Fruit fly (Drosophila melanogaster): ENCODE results near the gene mei-38.

mei-38 gene

dm6 chrX:1467382-1467592 is 9.6 kb upstream of the mei-38 start, which contains the start of gene CG14778:
TSS of gene CG14778 (plus strand) at chrX:1467493.
- no peak for TF ChIP-seq Vsx2 (GFP tag; optimal IDR thresholded peaks at IDR 0.05; ENCODE audit: partially characterized antibody)
- no peak for TF ChIP-seq dmrt93B (GFP tag; optimal IDR thresholded peaks at IDR 0.05)
- no peak for TF ChIP-seq pan (optimal IDR thresholded peaks at IDR 0.05)
- no peak for TF ChIP-seq psq (GFP tag; optimal IDR thresholded peaks at IDR 0.05)
- no peak for TF ChIP-seq sage (GFP tag; optimal IDR thresholded peaks at IDR 0.05)
- TF ChIP-seq fru (GFP tag; optimal IDR thresholded peaks at IDR 0.05): no peak
- TF ChIP-seq Mio (GFP tag; optimal IDR thresholded peaks at IDR 0.05): no peak
- no peak for TF ChIP-seq CrebA (GFP tag; optimal IDR thresholded peaks at IDR 0.05; ENCODE audit: borderline replicate concordance)
- TF ChIP-seq dl (GFP tag; optimal IDR thresholded peaks at IDR 0.05; ENCODE audit: insufficient read depth in 1 of 2, partially characterized antibody in 2 of 2): no peak
- no peak for TF ChIP-seq OdsH (GFP tag; optimal IDR thresholded peaks at IDR 0.05)
- TF ChIP-seq ey (GFP tag; optimal IDR thresholded peaks at IDR 0.05): no peak
- no peak for TF ChIP-seq N (GFP tag; optimal IDR thresholded peaks at IDR 0.05)
- no peak for TF ChIP-seq foxo (GFP tag; optimal IDR thresholded peaks at IDR 0.05)
- TF ChIP-seq Sp1 (GFP tag; optimal IDR thresholded peaks at IDR 0.05): no peak
- TF ChIP-seq Rel (GFP tag; optimal IDR thresholded peaks at IDR 0.05): no peak
- no peak for TF ChIP-seq Rel (tag; optimal IDR thresholded peaks at IDR 0.05)
- TF ChIP-seq GATAd (GFP tag; optimal IDR thresholded peaks at IDR 0.05): no peak

- TF ChIP-seq sage (GFP tag; optimal IDR thresholded peaks at IDR 0.05) (no peak), Vsx2 (GFP tag; optimal IDR thresholded peaks at IDR 0.05; ENCODE audit: partially characterized antibody) (no peak), brk (GFP tag; optimal IDR thresholded peaks at IDR 0.05) (no peak), Hr78 (GFP tag; optimal IDR thresholded peaks at IDR 0.05) (no peak), CG9705 (GFP tag; optimal IDR thresholded peaks at IDR 0.05) (no peak), ey (GFP tag; optimal IDR thresholded peaks at IDR 0.05) (no peak), Dif (GFP tag; optimal IDR thresholded peaks at IDR 0.05; ENCODE audit: partially characterized antibody) (no peak), sv (GFP tag; optimal IDR thresholded peaks at IDR 0.05) (no peak), br (GFP tag; optimal IDR thresholded peaks at IDR 0.05) (no peak), HLH106 (tag; optimal IDR thresholded peaks at IDR 0.05) (no peak), dl (GFP tag; optimal IDR thresholded peaks at IDR 0.05; ENCODE audit: insufficient read depth in 1 of 2, partially characterized antibody in 2 of 2) (no peak), CG32264 (GFP tag; optimal IDR thresholded peaks at IDR 0.05) (no peak), N (GFP tag; optimal IDR thresholded peaks at IDR 0.05) (no peak), woc (GFP tag; optimal IDR thresholded peaks at IDR 0.05) (no peak), Mio (GFP tag; optimal IDR thresholded peaks at IDR 0.05) (no peak)
Observed at dm6 chrX:1469717-1470116, 7.1 kb upstream of the mei-38 start, which contains the start of gene CG32808. TSS of gene CG32808 (minus strand) at chrX:1469817.

dm6 chrX:1470562-1470961 is 6.3 kb upstream of the mei-38 start, which contains the start of gene pck:
TSS of gene pck (plus strand) at chrX:1470666.
- no peak for TF ChIP-seq usp (GFP tag; optimal IDR thresholded peaks at IDR 0.05)
- TF ChIP-seq fru (GFP tag; optimal IDR thresholded peaks at IDR 0.05): peak; percentile 75
- no peak for TF ChIP-seq Abd-B (GFP tag; optimal IDR thresholded peaks at IDR 0.05)
- no peak for TF ChIP-seq jim (GFP tag; optimal IDR thresholded peaks at IDR 0.05)
- TF ChIP-seq lola (GFP tag; optimal IDR thresholded peaks at IDR 0.05): no peak
- peak in 1 of 2 experiments; percentile 83 for TF ChIP-seq foxo (GFP tag; optimal IDR thresholded peaks at IDR 0.05)
- peak; percentile 58 for TF ChIP-seq psq (GFP tag; optimal IDR thresholded peaks at IDR 0.05)
- peak; percentile 39 for TF ChIP-seq GATAd (GFP tag; optimal IDR thresholded peaks at IDR 0.05)
- TF ChIP-seq woc (GFP tag; optimal IDR thresholded peaks at IDR 0.05): no peak
- no peak for TF ChIP-seq brk (GFP tag; optimal IDR thresholded peaks at IDR 0.05)
- peak; percentile 84 for TF ChIP-seq h (GFP tag; optimal IDR thresholded peaks at IDR 0.05)
- no peak for TF ChIP-seq Vsx2 (GFP tag; optimal IDR thresholded peaks at IDR 0.05; ENCODE audit: partially characterized antibody)
- TF ChIP-seq Hr78 (GFP tag; optimal IDR thresholded peaks at IDR 0.05): no peak
- TF ChIP-seq sv (GFP tag; optimal IDR thresholded peaks at IDR 0.05): peak; percentile 71
- no peak for TF ChIP-seq dmrt93B (GFP tag; optimal IDR thresholded peaks at IDR 0.05)
- peak; percentile 49 for TF ChIP-seq HLH106 (tag; optimal IDR thresholded peaks at IDR 0.05)
- no peak for TF ChIP-seq Dif (GFP tag; optimal IDR thresholded peaks at IDR 0.05; ENCODE audit: partially characterized antibody)
- no peak for TF ChIP-seq CG9705 (GFP tag; optimal IDR thresholded peaks at IDR 0.05)
- TF ChIP-seq dl (GFP tag; optimal IDR thresholded peaks at IDR 0.05; ENCODE audit: insufficient read depth in 1 of 2, partially characterized antibody in 2 of 2): no peak
- peak; percentile 11 for TF ChIP-seq Hr83 (GFP tag; optimal IDR thresholded peaks at IDR 0.05; ENCODE audit: poor library complexity, severe bottlenecking)
- TF ChIP-seq Myc (optimal IDR thresholded peaks at IDR 0.05): no peak
- no peak for TF ChIP-seq CG32264 (GFP tag; optimal IDR thresholded peaks at IDR 0.05)
- TF ChIP-seq Sp1 (GFP tag; optimal IDR thresholded peaks at IDR 0.05): peak; percentile 51
- TF ChIP-seq rgr (GFP tag; optimal IDR thresholded peaks at IDR 0.05): peak; percentile 82
- peak; percentile 79 for TF ChIP-seq br (GFP tag; optimal IDR thresholded peaks at IDR 0.05)
- peak; percentile 75 for TF ChIP-seq OdsH (GFP tag; optimal IDR thresholded peaks at IDR 0.05)
- no peak for TF ChIP-seq CrebA (GFP tag; optimal IDR thresholded peaks at IDR 0.05; ENCODE audit: borderline replicate concordance)
- TF ChIP-seq Jra (GFP tag; optimal IDR thresholded peaks at IDR 0.05): no peak
- TF ChIP-seq Dfd (GFP tag; optimal IDR thresholded peaks at IDR 0.05): no peak
- no peak for TF ChIP-seq sage (GFP tag; optimal IDR thresholded peaks at IDR 0.05)
- peak; percentile 74 for TF ChIP-seq ey (GFP tag; optimal IDR thresholded peaks at IDR 0.05)
- TF ChIP-seq tai (GFP tag; optimal IDR thresholded peaks at IDR 0.05): no peak
- no peak for TF ChIP-seq Hnf4 (GFP tag; optimal IDR thresholded peaks at IDR 0.05)
- no peak for TF ChIP-seq dsf (GFP tag; optimal IDR thresholded peaks at IDR 0.05; ENCODE audit: borderline replicate concordance)
- TF ChIP-seq Mio (GFP tag; optimal IDR thresholded peaks at IDR 0.05): no peak
- TF ChIP-seq Rel (GFP tag; optimal IDR thresholded peaks at IDR 0.05): no peak
- TF ChIP-seq Rel (tag; optimal IDR thresholded peaks at IDR 0.05): peak; percentile 19
- TF ChIP-seq pan (optimal IDR thresholded peaks at IDR 0.05): no peak
- TF ChIP-seq N (GFP tag; optimal IDR thresholded peaks at IDR 0.05): no peak
